Worm (Caenorhabditis elegans) whole organism, L1 larva: ENCODE results near the gene plk-1.
A peak's percentile ranks its signal among the peaks of the same experiment; 100 is the strongest.

ENCODE experiments used
- C04F5.9 ChIP-seq: sonication (generic microtip); optimal IDR thresholded peaks from 2 replicates; lab custom pipeline; 2016; ENCODE audit warnings: missing genetic modification characterization, missing compliant biosample characterization
- C16A3.4 ChIP-seq: fragments of 150-350 bp; optimal IDR thresholded peaks from 2 replicates; lab custom pipeline; 2014; ENCODE audit warnings: missing biosample characterization, missing genetic modification characterization
- C34B4.2 ChIP-seq: sonication (generic microtip); optimal IDR thresholded peaks from 2 replicates; lab custom pipeline; 2017; ENCODE audit warnings: mild to moderate bottlenecking, missing genetic modification characterization, missing compliant biosample characterization
- ceh-63 ChIP-seq: fragments of 200-800 bp; sonication (Bioruptor generic); optimal IDR thresholded peaks from 2 replicates; lab custom pipeline; 2018; ENCODE audit warnings: mild to moderate bottlenecking, missing genetic modification characterization, missing compliant biosample characterization
- ceh-82 ChIP-seq, 3 experiments: fragments of 150-350 bp in 1 of 3; sonication (generic microtip) in 2 of 3; optimal IDR thresholded peaks; 2 replicates each; lab custom pipeline; 2014 to 2017; ENCODE audit warnings: missing biosample characterization in 3 of 3, missing genetic modification characterization in 3 of 3
- dpl-1 ChIP-seq, 3 experiments: fragments of 150-350 bp in 2 of 3; sonication (generic microtip) in 1 of 3; optimal IDR thresholded peaks; 2 replicates each; lab custom pipeline; 2014 to 2017; ENCODE audit warnings: missing biosample characterization in 3 of 3, missing genetic modification characterization in 3 of 3, missing genetic modification reagents in 3 of 3
- dsc-1 ChIP-seq: sonication (generic microtip); optimal IDR thresholded peaks from 2 replicates; lab custom pipeline; 2016; ENCODE audit warnings: mild to moderate bottlenecking, missing genetic modification characterization, missing compliant biosample characterization
- egl-13 ChIP-seq: sonication (generic microtip); optimal IDR thresholded peaks from 2 replicates; lab custom pipeline; 2016; ENCODE audit warnings: missing genotype, missing genetic modification reagents, missing genetic modification characterization, missing compliant biosample characterization
- elt-2 ChIP-seq: sonication (generic microtip); optimal IDR thresholded peaks from 2 replicates; lab custom pipeline; 2016; ENCODE audit warnings: missing genetic modification characterization, mild to moderate bottlenecking, inconsistent platforms, missing compliant biosample characterization, missing genetic modification reagents
- elt-3 ChIP-seq, 6 experiments: fragments of 150-350 bp in 1 of 6; sonication (generic microtip); optimal IDR thresholded peaks; 2 replicates each; lab custom pipeline; 2017 to 2018; ENCODE audit warnings: missing biosample characterization in 6 of 6, missing genetic modification characterization in 6 of 6, inconsistent platforms in 1 of 6
- ets-5 ChIP-seq: fragments of 200-800 bp; sonication (Bioruptor generic); IDR thresholded peaks from 2 replicates; pipeline ENCODE4 v1.3.6; 2022; ENCODE audit warnings: missing genetic modification characterization, missing compliant biosample characterization
- fkh-8 ChIP-seq: sonication (generic microtip); optimal IDR thresholded peaks from 2 replicates; lab custom pipeline; 2016; ENCODE audit warnings: mild to moderate bottlenecking, missing genetic modification characterization, missing compliant biosample characterization
- fos-1 ChIP-seq: fragments of 150-350 bp; optimal IDR thresholded peaks from 2 replicates; lab custom pipeline; 2014; ENCODE audit warnings: missing biosample characterization, missing genetic modification characterization
- hlh-4 ChIP-seq: sonication (generic microtip); optimal IDR thresholded peaks from 2 replicates; lab custom pipeline; 2016; ENCODE audit warnings: mild to moderate bottlenecking, missing genetic modification characterization, missing compliant biosample characterization
- isw-1 ChIP-seq: fragments of 200-800 bp; sonication (Bioruptor generic); IDR thresholded peaks from 2 replicates; pipeline ENCODE4 v1.3.6; 2022; ENCODE audit warnings: missing genetic modification characterization, missing compliant biosample characterization
- jun-1 ChIP-seq: fragments of 150-350 bp; optimal IDR thresholded peaks from 2 replicates; lab custom pipeline; 2014; ENCODE audit warnings: missing biosample characterization, missing genetic modification reagents, missing genetic modification characterization
- lin-14 ChIP-seq: fragments of 200-800 bp; sonication (Bioruptor generic); optimal IDR thresholded peaks from 2 replicates; lab custom pipeline; 2018; ENCODE audit warnings: mild to moderate bottlenecking, missing genetic modification characterization, moderate library complexity, missing compliant biosample characterization
- lin-15B ChIP-seq: fragments of 150-350 bp; sonication (generic microtip); optimal IDR thresholded peaks from 3 replicates; lab custom pipeline; 2014; ENCODE audit warnings: missing biosample characterization, missing genetic modification characterization
- lin-35 ChIP-seq, 2 experiments: fragments of 150-350 bp; optimal IDR thresholded peaks; 2 replicates each; lab custom pipeline; 2014; ENCODE audit warnings: missing biosample characterization in 2 of 2, missing genetic modification characterization in 2 of 2, missing genetic modification reagents in 2 of 2
- lir-3 ChIP-seq: sonication (generic microtip); optimal IDR thresholded peaks from 2 replicates; lab custom pipeline; 2016; ENCODE audit warnings: mild to moderate bottlenecking, missing genetic modification characterization, moderate library complexity, missing compliant biosample characterization; ENCODE audit not compliant: poor library complexity
- mdl-1 ChIP-seq, 2 experiments: fragments of 150-350 bp; optimal IDR thresholded peaks; 2 replicates each; lab custom pipeline; 2014 to 2017; ENCODE audit warnings: missing biosample characterization in 2 of 2, missing genetic modification characterization in 2 of 2, inconsistent platforms in 1 of 2
- mef-2 ChIP-seq: fragments of 150-350 bp; optimal IDR thresholded peaks from 2 replicates; lab custom pipeline; 2014; ENCODE audit warnings: missing biosample characterization, missing genetic modification characterization
- mep-1 ChIP-seq: fragments of 150-350 bp; optimal IDR thresholded peaks from 2 replicates; lab custom pipeline; 2014; ENCODE audit warnings: missing biosample characterization, missing genetic modification characterization
- nhr-11 ChIP-seq: fragments of 150-350 bp; optimal IDR thresholded peaks from 2 replicates; lab custom pipeline; 2014; ENCODE audit warnings: missing biosample characterization, missing genetic modification characterization
- nhr-12 ChIP-seq: sonication (generic microtip); optimal IDR thresholded peaks from 2 replicates; lab custom pipeline; 2017; ENCODE audit warnings: missing biosample characterization, missing genetic modification characterization
- nhr-19 ChIP-seq: fragments of 200-800 bp; sonication (Bioruptor generic); conservative IDR thresholded peaks from 2 replicates; pipeline ENCODE4 v1.3.6; 2022; ENCODE audit warnings: missing genetic modification characterization, missing compliant biosample characterization
- nhr-20 ChIP-seq: sonication (generic microtip); optimal IDR thresholded peaks from 2 replicates; lab custom pipeline; 2016; ENCODE audit warnings: mild to moderate bottlenecking, missing genetic modification characterization, missing compliant biosample characterization
- nhr-237 ChIP-seq: fragments of 150-350 bp; optimal IDR thresholded peaks from 2 replicates; lab custom pipeline; 2014; ENCODE audit warnings: missing biosample characterization, missing genetic modification characterization
- nhr-28 ChIP-seq: fragments of 150-350 bp; optimal IDR thresholded peaks from 2 replicates; lab custom pipeline; 2014; ENCODE audit warnings: missing biosample characterization, missing genetic modification characterization
- nhr-47 ChIP-seq: sonication (generic microtip); optimal IDR thresholded peaks from 2 replicates; lab custom pipeline; 2016; ENCODE audit warnings: mild to moderate bottlenecking, missing genetic modification characterization, moderate library complexity, missing compliant biosample characterization
- nhr-76 ChIP-seq: sonication (generic microtip); optimal IDR thresholded peaks from 2 replicates; lab custom pipeline; 2017; ENCODE audit warnings: missing biosample characterization, missing genetic modification characterization
- nhr-77 ChIP-seq: fragments of 150-350 bp; optimal IDR thresholded peaks from 2 replicates; lab custom pipeline; 2014; ENCODE audit warnings: missing biosample characterization, missing genetic modification characterization
- rnt-1 ChIP-seq: sonication (generic microtip); optimal IDR thresholded peaks from 2 replicates; lab custom pipeline; 2016; ENCODE audit warnings: mild to moderate bottlenecking, missing genetic modification characterization, moderate library complexity, missing compliant biosample characterization
- skn-1 ChIP-seq: fragments of 150-350 bp; optimal IDR thresholded peaks from 2 replicates; lab custom pipeline; 2014; ENCODE audit warnings: missing biosample characterization, missing genetic modification characterization
- snu-23 ChIP-seq: sonication (generic microtip); optimal IDR thresholded peaks from 2 replicates; lab custom pipeline; 2016; ENCODE audit warnings: missing genetic modification characterization, missing compliant biosample characterization
- sox-4 ChIP-seq: sonication (generic microtip); optimal IDR thresholded peaks from 2 replicates; lab custom pipeline; 2016; ENCODE audit warnings: missing genetic modification characterization, missing compliant biosample characterization
- sup-37 ChIP-seq: fragments of 200-800 bp; sonication (Bioruptor generic); optimal IDR thresholded peaks from 2 replicates; lab custom pipeline; 2018; ENCODE audit warnings: mild to moderate bottlenecking, missing genetic modification characterization, missing compliant biosample characterization
- swsn-7 ChIP-seq: sonication (generic microtip); optimal IDR thresholded peaks from 2 replicates; lab custom pipeline; 2016; ENCODE audit warnings: missing genetic modification characterization, missing compliant biosample characterization
- tbx-2 ChIP-seq: sonication (generic microtip); optimal IDR thresholded peaks from 2 replicates; lab custom pipeline; 2016; ENCODE audit warnings: missing genetic modification characterization, missing compliant biosample characterization
- unc-130 ChIP-seq: fragments of 150-350 bp; optimal IDR thresholded peaks from 2 replicates; lab custom pipeline; 2017; ENCODE audit warnings: missing biosample characterization, missing genetic modification characterization, inconsistent platforms
- unc-30 ChIP-seq: sonication (generic microtip); optimal IDR thresholded peaks from 2 replicates; lab custom pipeline; 2017; ENCODE audit warnings: missing biosample characterization, missing genetic modification characterization
- unc-86 ChIP-seq: sonication (generic microtip); optimal IDR thresholded peaks from 2 replicates; lab custom pipeline; 2016; ENCODE audit warnings: missing genetic modification characterization, missing compliant biosample characterization
- unc-98 ChIP-seq: fragments of 200-800 bp; sonication (Bioruptor generic); IDR thresholded peaks from 2 replicates; pipeline ENCODE4 v1.3.6; 2022; ENCODE audit warnings: missing genetic modification characterization, missing compliant biosample characterization
- xbp-1 ChIP-seq: sonication (generic microtip); optimal IDR thresholded peaks from 2 replicates; lab custom pipeline; 2016; ENCODE audit warnings: missing genetic modification characterization, missing compliant biosample characterization
- ztf-11 ChIP-seq, 2 experiments: sonication (generic microtip); optimal IDR thresholded peaks; 2 replicates each; lab custom pipeline; 2016 to 2017; ENCODE audit warnings: missing genetic modification characterization in 2 of 2, missing biosample characterization in 1 of 2, missing compliant biosample characterization in 1 of 2
- ztf-4 ChIP-seq: fragments of 150-350 bp; optimal IDR thresholded peaks from 2 replicates; lab custom pipeline; 2014; ENCODE audit warnings: missing biosample characterization, missing genetic modification characterization

The plk-1 gene

DNA sequence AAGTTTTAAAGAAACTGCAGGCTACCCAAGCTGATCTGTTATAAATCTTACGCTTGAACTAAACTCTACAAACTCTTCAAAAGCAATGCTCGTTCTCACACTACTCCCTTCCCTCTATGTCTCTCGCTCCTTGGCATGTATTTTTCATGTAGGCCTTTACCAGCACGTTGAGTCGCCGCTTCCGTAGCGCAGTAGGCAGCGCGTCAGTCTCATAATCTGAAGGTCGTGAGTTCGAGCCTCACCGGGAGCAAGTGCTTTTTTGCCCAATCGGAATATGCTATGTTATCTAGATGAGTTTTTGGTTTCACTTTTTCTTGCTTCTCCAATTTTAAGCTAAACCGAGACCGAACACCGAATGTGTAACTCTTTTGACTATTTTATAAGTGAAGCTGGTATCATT, 5.3 kb downstream of the plk-1 start (continued):
- TF ChIP-seq dpl-1 (GFP tag; optimal IDR thresholded peaks at IDR 0.05; lab: Kevin White, UChicago) (peak in 2 of 3 experiments; percentile 24 to 47), unc-86 (peak; percentile 18), ztf-4 (tag; lab: Kevin White, UChicago) (no peak), nhr-28 (tag; lab: Kevin White, UChicago) (no peak), skn-1 (tag; lab: Kevin White, UChicago) (peak; percentile 10), fkh-8 (tag; lab: Kevin White, UChicago) (peak; percentile 57), mdl-1 (tag; optimal IDR thresholded peaks at IDR 0.05; lab: Kevin White, UChicago) (peak in 1 of 2 experiments; percentile 47), lin-14 (peak; percentile 52), lir-3 (tag; lab: Kevin White, UChicago) (peak; percentile 18), lin-35 (GFP tag; optimal IDR thresholded peaks at IDR 0.05; lab: Kevin White, UChicago) (peak; percentile 60 to 64), mep-1 (peak; percentile 49), nhr-77 (peak; percentile 31), xbp-1 (tag; lab: Kevin White, UChicago) (peak; percentile 53), ceh-82 (tag; optimal IDR thresholded peaks at IDR 0.05; lab: Kevin White, UChicago) (peak; percentile 19 to 54 (median 41)), egl-13 (tag; lab: Kevin White, UChicago) (no peak), fos-1 (tag; lab: Kevin White, UChicago) (no peak), swsn-7 (tag; lab: Kevin White, UChicago) (peak; percentile 64), tbx-2 (tag; lab: Kevin White, UChicago) (peak; percentile 23)
- TF ChIP-seq, all 84 proteins: peak for 26

ce11 chrIII:8108490-8108889, 7.3 kb downstream of the plk-1 start, which contains the start of gene C14B9.3:
Gene C14B9.3, plus strand, starts transcription at chrIII:8108790.
- TF ChIP-seq elt-2 (tag; lab: Kevin White, UChicago), result no peak
- TF ChIP-seq nhr-47 (tag; lab: Kevin White, UChicago), result no peak
- no peak for TF ChIP-seq mef-2 (tag; lab: Kevin White, UChicago)
- TF ChIP-seq ztf-4 (tag; lab: Kevin White, UChicago), result no peak
- TF ChIP-seq dsc-1 (tag; lab: Kevin White, UChicago), result no peak

- no peak for TF ChIP-seq elt-2 (tag; lab: Kevin White, UChicago)
- no peak for TF ChIP-seq hlh-4
- peak; percentile 76 for TF ChIP-seq skn-1 (tag; lab: Kevin White, UChicago)
- peak; percentile 49 for TF ChIP-seq unc-130 (tag; lab: Kevin White, UChicago)
- peak; percentile 31 for TF ChIP-seq sup-37 (GFP tag; lab: Kevin White, UChicago)
- TF ChIP-seq unc-30, result no peak
- peak; percentile 80 for TF ChIP-seq fkh-8 (tag; lab: Kevin White, UChicago)
- no peak for TF ChIP-seq unc-98 (GFP tag; lab: Robert Waterston, UW)
- TF ChIP-seq ceh-63, result no peak
- TF ChIP-seq nhr-11, result no peak
- no peak for TF ChIP-seq nhr-76 (tag; lab: Kevin White, UChicago)
- TF ChIP-seq xbp-1 (tag; lab: Kevin White, UChicago), result peak; percentile 68
- peak; percentile 78 for TF ChIP-seq nhr-20
- peak; percentile 86 for TF ChIP-seq rnt-1 (tag; lab: Kevin White, UChicago)
- no peak for TF ChIP-seq lin-15B
- TF ChIP-seq dsc-1 (tag; lab: Kevin White, UChicago), result peak; percentile 79
- no peak for TF ChIP-seq C34B4.2 (tag; lab: Kevin White, UChicago)
- TF ChIP-seq lir-3 (tag; lab: Kevin White, UChicago), result peak; percentile 41
- TF ChIP-seq ztf-11 (tag; optimal IDR thresholded peaks at IDR 0.05; lab: Kevin White, UChicago), result peak in 1 of 2 experiments; percentile 51
- peak; percentile 34 for TF ChIP-seq C04F5.9 (tag; lab: Kevin White, UChicago)
- no peak for TF ChIP-seq sox-4 (tag; lab: Kevin White, UChicago)
- peak; percentile 37 for TF ChIP-seq fos-1 (tag; lab: Kevin White, UChicago)
- TF ChIP-seq dpl-1 (GFP tag; optimal IDR thresholded peaks at IDR 0.05; lab: Kevin White, UChicago), result peak; percentile 37 to 59 (median 56)
- no peak for TF ChIP-seq nhr-12 (tag; lab: Kevin White, UChicago)
- TF ChIP-seq nhr-19 (GFP tag; lab: Robert Waterston, UW), result peak; percentile 74
- TF ChIP-seq tbx-2 (tag; lab: Kevin White, UChicago), result peak; percentile 67
- TF ChIP-seq C16A3.4, result peak; percentile 66
- no peak for TF ChIP-seq ets-5 (GFP tag; lab: Robert Waterston, UW)
- peak; percentile 29; the same call in 1 of the 2 replicates for TF ChIP-seq isw-1 (GFP tag; lab: Robert Waterston, UW)
- peak in 2 of 6 experiments; percentile 22 to 24 for TF ChIP-seq elt-3 (tag; optimal IDR thresholded peaks at IDR 0.05; lab: Kevin White, UChicago)
- peak; percentile 86 for TF ChIP-seq snu-23 (GFP tag; lab: Kevin White, UChicago)
- peak; percentile 42 for TF ChIP-seq jun-1 (tag; lab: Kevin White, UChicago)
- TF ChIP-seq lin-14, result peak; percentile 65
- no peak for TF ChIP-seq nhr-237 (tag; lab: Kevin White, UChicago)
Observed at ce11 chrIII:8109459-8110057, 8.4 kb downstream of the plk-1 start.
